Fruit fly (Drosophila melanogaster): ENCODE results near the gene CG14811.

CG14811 gene

DNA sequence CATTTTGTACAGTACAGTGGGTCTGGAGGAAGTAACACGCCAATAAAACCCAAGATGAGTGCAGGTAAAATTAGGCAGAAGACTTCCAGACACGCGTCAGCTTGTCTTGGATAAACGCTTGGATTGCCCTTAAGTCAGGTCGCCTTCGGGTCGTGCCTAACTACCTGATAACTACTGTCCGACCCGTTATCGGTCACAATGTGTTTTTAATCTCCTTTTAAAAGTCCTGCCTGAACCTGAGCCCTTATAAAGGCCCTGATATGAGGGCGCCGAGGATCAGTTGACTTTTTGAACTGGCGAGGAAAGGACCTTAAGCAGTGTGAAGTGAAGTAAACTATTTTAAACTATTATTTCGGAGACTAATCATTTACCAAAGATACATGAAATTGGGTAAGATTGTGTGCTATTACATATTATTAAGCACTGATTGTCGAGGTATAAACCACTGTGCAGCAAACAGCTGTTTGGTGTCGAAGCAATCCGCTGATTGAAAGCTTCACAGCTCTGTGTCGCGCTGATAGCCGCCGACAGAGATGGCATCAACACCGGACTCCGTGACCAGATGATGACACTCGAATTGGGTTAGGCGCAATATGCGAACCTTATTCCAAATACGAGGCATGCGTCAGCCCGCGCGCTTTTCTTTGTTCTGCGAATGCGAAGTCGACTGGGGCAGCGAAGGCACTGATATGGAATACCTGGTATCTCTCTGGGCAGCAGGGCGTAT is 1.9 kb upstream of the CG14811 start:
- no peak for TF ChIP-seq CG8388 (GFP tag; optimal IDR thresholded peaks at IDR 0.05)
- TF ChIP-seq Elba2 (GFP tag; optimal IDR thresholded peaks at IDR 0.05): no peak
- no peak for TF ChIP-seq Blimp-1 (GFP tag; optimal IDR thresholded peaks at IDR 0.05)
- no peak for TF ChIP-seq CG34422 (GFP tag; IDR thresholded peaks at IDR 0.05)
- no peak for TF ChIP-seq ttk (GFP tag; IDR thresholded peaks at IDR 0.05)
- TF ChIP-seq Nf-YA (GFP tag; IDR thresholded peaks at IDR 0.05): no peak
- no peak for TF ChIP-seq CG32772 (GFP tag; IDR thresholded peaks at IDR 0.05)
- TF ChIP-seq CG15479 (GFP tag; optimal IDR thresholded peaks at IDR 0.05): peak; percentile 67
- no peak for TF ChIP-seq CG13775 (GFP tag; optimal IDR thresholded peaks at IDR 0.05)
- no peak for TF ChIP-seq tio (GFP tag; optimal IDR thresholded peaks at IDR 0.05)
- no peak for TF ChIP-seq Fer1 (GFP tag; optimal IDR thresholded peaks at IDR 0.05)
- TF ChIP-seq Drgx (GFP tag; IDR thresholded peaks at IDR 0.05): no peak
- no peak for TF ChIP-seq Dek (tag; optimal IDR thresholded peaks at IDR 0.05)
- TF ChIP-seq insv (GFP tag; optimal IDR thresholded peaks at IDR 0.05): no peak
- no peak for TF ChIP-seq Tbp (GFP tag; optimal IDR thresholded peaks at IDR 0.05)
- TF ChIP-seq fu2 (GFP tag; optimal IDR thresholded peaks at IDR 0.05): no peak
- TF ChIP-seq CG3995 (GFP tag; optimal IDR thresholded peaks at IDR 0.05): peak; percentile 68
- TF ChIP-seq CG13424 (tag; optimal IDR thresholded peaks at IDR 0.05): no peak
- TF ChIP-seq CG10366 (GFP tag; IDR thresholded peaks at IDR 0.05): no peak
- TF ChIP-seq cad (GFP tag; optimal IDR thresholded peaks at IDR 0.05): peak; percentile 71
- no peak for TF ChIP-seq bbx (GFP tag; IDR thresholded peaks at IDR 0.05; ENCODE audit: partially characterized antibody)
- no peak for TF ChIP-seq Dp (GFP tag; optimal IDR thresholded peaks at IDR 0.05)
- no peak for TF ChIP-seq PHDP (tag; optimal IDR thresholded peaks at IDR 0.05)
- TF ChIP-seq CG1647 (GFP tag; optimal IDR thresholded peaks at IDR 0.05): no peak
- TF ChIP-seq gsb-n (tag; optimal IDR thresholded peaks at IDR 0.05): no peak
- peak in 1 of 2 experiments; percentile 43 for TF ChIP-seq crp (GFP tag; optimal IDR thresholded peaks at IDR 0.05)
- TF ChIP-seq repo (GFP tag; optimal IDR thresholded peaks at IDR 0.05): no peak
- no peak for TF ChIP-seq sqz (GFP tag; optimal IDR thresholded peaks at IDR 0.05)
- no peak for TF ChIP-seq pb (GFP tag; optimal IDR thresholded peaks at IDR 0.05)
- TF ChIP-seq CG34224 (GFP tag; IDR thresholded peaks at IDR 0.05; ENCODE audit: partially characterized antibody): no peak
- 0 out of 4 replicates have a peak, but pooled peaks have one; percentile 70 for TF ChIP-seq chinmo (GFP tag; IDR thresholded peaks at IDR 0.05; ENCODE audit: partially characterized antibody)
- no peak for TF ChIP-seq Hsf (GFP tag; optimal IDR thresholded peaks at IDR 0.05)
- TF ChIP-seq Neu2 (GFP tag; optimal IDR thresholded peaks at IDR 0.05; ENCODE audit: borderline replicate concordance): peak; percentile 92
- no peak for TF ChIP-seq Stat92E (GFP tag; optimal IDR thresholded peaks at IDR 0.05)
- no peak for TF ChIP-seq CG10462 (GFP tag; optimal IDR thresholded peaks at IDR 0.05)
- TF ChIP-seq otp (GFP tag; IDR thresholded peaks at IDR 0.05): no peak
- TF ChIP-seq YL-1 (GFP tag; optimal IDR thresholded peaks at IDR 0.05): no peak
- TF ChIP-seq TFAM (GFP tag; optimal IDR thresholded peaks at IDR 0.05): no peak
- no peak for TF ChIP-seq CG18011 (GFP tag; optimal IDR thresholded peaks at IDR 0.05)
- peak in 1 of 2 experiments; percentile 90 for TF ChIP-seq tll (GFP tag; optimal IDR thresholded peaks at IDR 0.05)
- peak; percentile 81 for TF ChIP-seq zen (tag; optimal IDR thresholded peaks at IDR 0.05)
- no peak for TF ChIP-seq CG12236 (GFP tag; optimal IDR thresholded peaks at IDR 0.05)
- no peak for TF ChIP-seq CG17912 (GFP tag; optimal IDR thresholded peaks at IDR 0.05)
- TF ChIP-seq CG5180 (GFP tag; optimal IDR thresholded peaks at IDR 0.05): no peak
- TF ChIP-seq CG13123 (GFP tag; optimal IDR thresholded peaks at IDR 0.05): no peak
